Worm (Caenorhabditis elegans) whole organism, late embryonic: ENCODE results near the gene B0218.7.
"Not testable (repeated sequence)": the region's sequence is repeated elsewhere in the genome, so short reads cannot be mapped to it uniquely, and the experiment has no call there.

Source experiments
- C08G9.2 ChIP-seq: sonication (generic microtip); optimal IDR thresholded peaks from 2 replicates; lab custom pipeline; 2016; ENCODE audit warnings: mild to moderate bottlenecking, missing genetic modification characterization, moderate library complexity, missing compliant biosample characterization
- F13H6.1 ChIP-seq: sonication (generic microtip); optimal IDR thresholded peaks from 2 replicates; lab custom pipeline; 2016; ENCODE audit warnings: missing genetic modification characterization, missing compliant biosample characterization
- K09A11.1 ChIP-seq: sonication (generic microtip); optimal IDR thresholded peaks from 2 replicates; lab custom pipeline; 2017; ENCODE audit warnings: antibody characterized with exemption, mild to moderate bottlenecking, missing genetic modification characterization, missing compliant biosample characterization; ENCODE audit not compliant: insufficient read depth
- Y22D7AL.16 ChIP-seq: sonication (generic microtip); optimal IDR thresholded peaks from 2 replicates; lab custom pipeline; 2016; ENCODE audit warnings: missing genetic modification characterization, missing compliant biosample characterization
- ahr-1 ChIP-seq: sonication (generic microtip); optimal IDR thresholded peaks from 2 replicates; lab custom pipeline; 2016; ENCODE audit warnings: missing genetic modification characterization, missing compliant biosample characterization
- ama-1 ChIP-seq: fragments of 150-350 bp; optimal IDR thresholded peaks from 2 replicates; lab custom pipeline; 2014
- ceh-14 ChIP-seq: sonication (generic microtip); optimal IDR thresholded peaks from 2 replicates; lab custom pipeline; 2016; ENCODE audit warnings: missing genotype, missing genetic modification characterization, missing compliant biosample characterization
- ceh-19 ChIP-seq: fragments of 200-800 bp; sonication (Bioruptor generic); optimal IDR thresholded peaks from 2 replicates; lab custom pipeline; 2018; ENCODE audit warnings: mild to moderate bottlenecking, missing genetic modification characterization, missing compliant biosample characterization
- ceh-2 ChIP-seq: sonication (generic microtip); optimal IDR thresholded peaks from 2 replicates; lab custom pipeline; 2016; ENCODE audit warnings: missing genotype, missing genetic modification characterization, missing compliant biosample characterization
- ceh-22 ChIP-seq: sonication (generic microtip); optimal IDR thresholded peaks from 2 replicates; lab custom pipeline; 2017; ENCODE audit warnings: missing biosample characterization, missing genetic modification characterization
- ceh-24 ChIP-seq: sonication (generic microtip); optimal IDR thresholded peaks from 2 replicates; lab custom pipeline; 2016; ENCODE audit warnings: mild to moderate bottlenecking, missing genetic modification characterization, missing compliant biosample characterization
- ceh-31 ChIP-seq: sonication (generic microtip); optimal IDR thresholded peaks from 2 replicates; lab custom pipeline; 2016; ENCODE audit warnings: missing genetic modification characterization, missing compliant biosample characterization
- ceh-34 ChIP-seq: sonication (generic microtip); optimal IDR thresholded peaks from 2 replicates; lab custom pipeline; 2016; ENCODE audit warnings: mild to moderate bottlenecking, missing genetic modification characterization, missing compliant biosample characterization
- ceh-9 ChIP-seq: sonication (generic microtip); optimal IDR thresholded peaks from 2 replicates; lab custom pipeline; 2016; ENCODE audit warnings: mild to moderate bottlenecking, missing genetic modification characterization, inconsistent platforms, missing compliant biosample characterization
- dve-1 ChIP-seq: sonication (generic microtip); optimal IDR thresholded peaks from 2 replicates; lab custom pipeline; 2017; ENCODE audit warnings: antibody characterized with exemption, mild to moderate bottlenecking, missing genetic modification characterization, missing compliant biosample characterization
- elt-2 ChIP-seq: sonication (generic microtip); optimal IDR thresholded peaks from 2 replicates; lab custom pipeline; 2016; ENCODE audit warnings: missing genetic modification reagents, missing genetic modification characterization, missing compliant biosample characterization
- eyg-1 ChIP-seq: sonication (generic microtip); optimal IDR thresholded peaks from 2 replicates; lab custom pipeline; 2016; ENCODE audit warnings: missing genotype, missing genetic modification characterization, missing compliant biosample characterization
- hlh-13 ChIP-seq: fragments of 200-800 bp; sonication (Bioruptor generic); optimal IDR thresholded peaks from 2 replicates; lab custom pipeline; 2018; ENCODE audit warnings: mild to moderate bottlenecking, missing genetic modification characterization, missing compliant biosample characterization
- hlh-30 ChIP-seq: sonication (generic microtip); optimal IDR thresholded peaks from 2 replicates; lab custom pipeline; 2017; ENCODE audit warnings: antibody characterized with exemption, missing genetic modification characterization, missing compliant biosample characterization; ENCODE audit not compliant: insufficient read depth
- hlh-6 ChIP-seq: sonication (generic microtip); optimal IDR thresholded peaks from 2 replicates; lab custom pipeline; 2016; ENCODE audit warnings: missing genotype, missing genetic modification characterization, missing compliant biosample characterization
- mec-3 ChIP-seq: sonication (generic microtip); optimal IDR thresholded peaks from 2 replicates; lab custom pipeline; 2016; ENCODE audit warnings: borderline replicate concordance, missing genetic modification characterization, missing compliant biosample characterization
- nhr-11 ChIP-seq: fragments of 150-350 bp; optimal IDR thresholded peaks from 2 replicates; lab custom pipeline; 2014; ENCODE audit warnings: missing biosample characterization, missing genetic modification characterization
- npax-4 ChIP-seq: sonication (generic microtip); optimal IDR thresholded peaks from 2 replicates; lab custom pipeline; 2016; ENCODE audit warnings: missing genetic modification characterization, missing compliant biosample characterization
- odd-2 ChIP-seq: sonication (generic microtip); optimal IDR thresholded peaks from 2 replicates; lab custom pipeline; 2017; ENCODE audit warnings: antibody characterized with exemption, mild to moderate bottlenecking, missing genetic modification characterization, missing compliant biosample characterization
- pag-3 ChIP-seq: sonication (generic microtip); optimal IDR thresholded peaks from 2 replicates; lab custom pipeline; 2016; ENCODE audit warnings: missing compliant biosample characterization, missing genetic modification characterization, borderline replicate concordance
- pat-9 ChIP-seq: fragments of 200-800 bp; sonication (Bioruptor generic); optimal IDR thresholded peaks from 2 replicates; lab custom pipeline; 2018; ENCODE audit warnings: mild to moderate bottlenecking, missing genetic modification characterization, moderate library complexity, missing compliant biosample characterization
- pax-1 ChIP-seq: fragments of 150-350 bp; optimal IDR thresholded peaks from 2 replicates; lab custom pipeline; 2014; ENCODE audit warnings: missing biosample characterization, missing genetic modification characterization
- pha-2 ChIP-seq: sonication (generic microtip); optimal IDR thresholded peaks from 2 replicates; lab custom pipeline; 2017; ENCODE audit warnings: mild to moderate bottlenecking, missing genetic modification characterization, missing compliant biosample characterization
- pha-4 ChIP-seq: fragments of 150-350 bp; optimal IDR thresholded peaks from 2 replicates; lab custom pipeline; 2018; ENCODE audit warnings: missing biosample characterization, missing genetic modification reagents, missing genetic modification characterization
- sdc-2 ChIP-seq: sonication (generic microtip); optimal IDR thresholded peaks from 2 replicates; lab custom pipeline; 2016; ENCODE audit warnings: missing genotype, missing genetic modification characterization, missing compliant biosample characterization
- sox-2 ChIP-seq: fragments of 200-800 bp; sonication (Bioruptor generic); IDR thresholded peaks from 2 replicates; pipeline ENCODE4 v1.3.6; 2022; ENCODE audit warnings: missing genetic modification reagents, missing genetic modification characterization, missing compliant biosample characterization
- tbx-7 ChIP-seq: sonication (generic microtip); optimal IDR thresholded peaks from 2 replicates; lab custom pipeline; 2016; ENCODE audit warnings: missing genotype, missing genetic modification characterization, missing compliant biosample characterization
- ttx-3 ChIP-seq: sonication (generic microtip); optimal IDR thresholded peaks from 2 replicates; lab custom pipeline; 2016; ENCODE audit warnings: missing genetic modification reagents, missing genetic modification characterization, missing compliant biosample characterization
- unc-55 ChIP-seq: sonication (generic microtip); optimal IDR thresholded peaks from 2 replicates; lab custom pipeline; 2017; ENCODE audit warnings: missing biosample characterization, missing genetic modification reagents, missing genetic modification characterization

B0218.7 gene

DNA sequence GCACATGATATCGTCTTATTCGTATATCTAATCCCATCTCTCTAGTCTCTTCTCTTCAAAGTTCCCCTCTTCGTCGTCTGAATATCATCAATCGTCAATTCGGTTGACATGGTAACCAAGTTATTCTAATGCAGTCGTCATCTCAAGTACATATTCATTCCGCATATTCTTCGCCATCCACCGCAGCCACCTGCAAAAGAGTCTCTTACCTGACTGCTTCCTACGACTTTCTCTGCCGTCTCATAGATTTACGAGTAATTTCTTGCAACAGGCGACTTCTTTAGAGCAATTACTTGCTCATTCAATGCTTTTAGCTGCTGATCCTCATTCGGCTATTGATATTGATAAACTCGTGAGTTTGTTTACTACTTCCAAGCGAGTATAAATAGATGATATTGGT, 38.4 kb downstream of the B0218.7 start:
- TF ChIP-seq hlh-6 (tag; lab: Kevin White, UChicago) (no peak), F13H6.1 (tag; lab: Kevin White, UChicago) (no peak)

DNA sequence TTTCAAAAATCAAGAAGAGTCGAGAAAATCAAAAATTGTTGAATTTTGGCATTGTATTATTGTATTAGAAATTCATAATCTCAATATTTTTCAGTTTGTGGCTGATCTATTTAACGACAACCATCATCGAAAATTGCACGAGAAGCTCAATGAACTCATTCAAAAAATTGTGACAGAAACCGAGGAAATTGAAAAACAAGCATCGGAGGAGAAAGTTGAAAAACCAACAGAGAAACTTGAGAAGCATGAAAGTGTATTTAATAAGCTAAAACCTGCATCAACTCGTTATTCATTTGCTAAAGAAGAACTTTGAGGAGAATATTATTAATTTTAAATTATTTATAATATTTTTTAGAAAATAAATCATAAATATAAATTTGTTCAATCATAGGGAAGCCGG, 38.9 kb downstream of the B0218.7 start, which contains the start of gene ceph-41:
Gene ceph-41 (plus strand): TSS at position 301 of the 400 bp plus-strand sequence.
- TF ChIP-seq K09A11.1 (tag; lab: Kevin White, UChicago) (no peak), ceh-34 (no peak), pha-4 (tag; lab: Kevin White, UChicago) (no peak), C08G9.2 (tag; lab: Kevin White, UChicago) (no peak), pax-1 (tag; lab: Kevin White, UChicago) (no peak), odd-2 (tag; lab: Kevin White, UChicago) (no peak), pha-2 (tag; lab: Kevin White, UChicago) (no peak), sdc-2 (tag; lab: Kevin White, UChicago) (no peak), eyg-1 (tag; lab: Kevin White, UChicago) (no peak), hlh-30 (tag; lab: Kevin White, UChicago) (no peak), hlh-13 (GFP tag; lab: Kevin White, UChicago) (no peak), ceh-2 (no peak), ttx-3 (tag; lab: Kevin White, UChicago) (no peak), nhr-11 (tag; lab: Kevin White, UChicago) (no peak), ceh-19 (GFP tag; lab: Kevin White, UChicago) (no peak), pag-3 (tag; lab: Kevin White, UChicago) (no peak), sox-2 (no peak), Y22D7AL.16 (tag; lab: Kevin White, UChicago) (no peak), tbx-7 (tag; lab: Kevin White, UChicago) (no peak), elt-2 (tag; lab: Kevin White, UChicago) (no peak)
- TF ChIP-seq, all 69 proteins: peak for 0

DNA sequence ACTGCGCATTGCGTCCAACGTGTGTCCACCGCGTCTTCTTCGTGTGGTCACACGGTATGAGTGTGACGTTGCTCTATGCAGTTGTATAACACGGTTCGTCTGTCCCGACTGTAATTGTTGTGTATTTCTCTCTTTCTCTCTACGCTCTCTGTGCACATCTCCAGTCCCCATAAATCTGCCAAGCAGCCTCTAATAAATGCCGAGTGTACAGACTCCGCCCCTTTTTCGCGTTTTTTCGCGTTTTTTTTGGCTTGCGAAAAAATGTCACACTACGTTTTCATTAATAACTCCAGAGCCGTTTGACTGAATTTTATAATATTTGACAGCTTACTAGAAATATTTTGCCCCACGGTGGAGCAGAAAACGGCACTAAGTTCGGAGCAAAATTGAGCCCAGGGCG, 43.5 kb downstream of the B0218.7 start, which contains the start of gene erp-44.3:
Gene erp-44.3 (plus strand): TSS at position 301 of the 400 bp plus-strand sequence.
- not testable (repeated sequence) for TF ChIP-seq ceh-31 (tag; lab: Kevin White, UChicago); dve-1; pax-1 (tag; lab: Kevin White, UChicago)

DNA sequence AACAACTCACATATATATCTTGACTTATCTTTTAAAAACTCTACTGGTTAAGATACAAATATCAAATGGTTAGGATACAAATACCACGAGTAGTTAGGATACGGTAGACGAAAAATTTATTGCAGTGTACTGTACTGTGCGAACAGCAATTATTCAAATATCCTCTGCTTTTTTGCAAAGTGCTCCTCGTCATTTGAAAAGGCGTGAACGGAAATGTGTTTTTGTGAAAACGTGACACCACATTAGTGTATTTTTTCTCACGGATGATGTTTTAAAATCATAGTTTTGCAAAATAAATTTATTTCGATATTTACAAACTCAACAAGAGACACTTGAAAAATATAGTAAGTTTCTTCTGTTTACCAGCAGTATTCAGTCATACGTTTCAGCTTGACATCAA, 47.1 kb downstream of the B0218.7 start, which contains the start of gene F42G8.8:
Gene F42G8.8 (plus strand): TSS at position 301 of the 400 bp plus-strand sequence.
- TF ChIP-seq ceh-2 = no peak
- no peak for TF ChIP-seq unc-55
- no peak for TF ChIP-seq ahr-1 (tag; lab: Kevin White, UChicago)
- TF ChIP-seq mec-3 (tag; lab: Kevin White, UChicago) = no peak

DNA sequence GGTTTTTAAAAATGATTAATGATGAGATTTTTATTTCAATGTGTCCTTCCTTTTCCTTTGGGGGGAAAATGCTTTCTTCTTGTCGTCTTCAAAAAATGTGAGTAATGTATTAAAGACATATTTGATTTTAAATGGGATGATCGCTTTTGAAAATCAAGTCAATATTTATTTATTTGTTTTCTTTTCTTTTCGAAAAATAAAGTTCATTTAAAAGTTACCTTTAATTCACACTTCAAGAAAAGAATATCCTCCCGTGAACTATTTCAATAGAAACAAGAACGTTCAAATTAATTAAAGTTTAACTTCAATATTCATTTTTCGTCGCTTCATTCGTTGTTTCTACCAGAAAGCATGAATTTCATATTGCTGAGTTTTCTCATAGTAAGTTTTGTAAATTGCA, 50.4 kb downstream of the B0218.7 start, which contains the start of gene irld-8:
Gene irld-8 (plus strand): TSS at position 301 of the 400 bp plus-strand sequence.
- TF ChIP-seq K09A11.1 (tag; lab: Kevin White, UChicago) (no peak), ama-1 (lab: Kevin White, UChicago) (no peak), ahr-1 (tag; lab: Kevin White, UChicago) (no peak), ceh-14 (tag; lab: Kevin White, UChicago) (no peak), ceh-24 (tag; lab: Kevin White, UChicago) (no peak), pha-4 (tag; lab: Kevin White, UChicago) (no peak), pha-2 (tag; lab: Kevin White, UChicago) (no peak), npax-4 (tag; lab: Kevin White, UChicago) (no peak), ceh-9 (no peak), dve-1 (no peak), odd-2 (tag; lab: Kevin White, UChicago) (no peak), pag-3 (tag; lab: Kevin White, UChicago) (no peak), ceh-22 (no peak), pat-9 (tag; lab: Kevin White, UChicago) (no peak), sdc-2 (tag; lab: Kevin White, UChicago) (no peak), ceh-34 (no peak)
